Fruit fly (Drosophila melanogaster) whole organism, embryonic: ENCODE data around the gene JMJD5.

Source experiments
- Atf3 ChIP-seq: fragments of 200-800 bp; sonication (Bioruptor generic); optimal IDR thresholded peaks from 3 replicates; lab custom pipeline; 2016; ENCODE audit warnings: missing biosample characterization, missing genetic modification characterization
- CG10565 ChIP-seq: fragments of 200-800 bp; sonication (Bioruptor generic); optimal IDR thresholded peaks from 3 replicates; lab custom pipeline; 2016; ENCODE audit warnings: missing biosample characterization, mild to moderate bottlenecking, missing genetic modification characterization
- CG11085 ChIP-seq: fragments of 200-800 bp; sonication (Bioruptor generic); IDR thresholded peaks from 2 replicates; pipeline ENCODE4 v1.3.6; 2022; ENCODE audit warnings: missing biosample characterization, missing genetic modification characterization
- CG11695 ChIP-seq: fragments of 200-800 bp; sonication (Bioruptor generic); IDR thresholded peaks from 3 replicates; pipeline ENCODE4 v1.3.6; 2022; ENCODE audit warnings: missing biosample characterization, missing genetic modification characterization
- CG12104 ChIP-seq: fragments of 200-800 bp; sonication (Bioruptor generic); optimal IDR thresholded peaks from 3 replicates; lab custom pipeline; 2016; ENCODE audit warnings: missing biosample characterization, missing genetic modification characterization
- CG12299 ChIP-seq: fragments of 200-800 bp; sonication (Bioruptor generic); optimal IDR thresholded peaks from 2 replicates; lab custom pipeline; 2018; ENCODE audit warnings: missing biosample characterization, mild to moderate bottlenecking, missing genetic modification characterization
- CG1233 ChIP-seq: fragments of 200-800 bp; sonication (Bioruptor generic); optimal IDR thresholded peaks from 4 replicates; lab custom pipeline; 2018; ENCODE audit warnings: missing biosample characterization, mild to moderate bottlenecking, missing genetic modification characterization
- CG12659 ChIP-seq: fragments of 200-800 bp; sonication (Bioruptor generic); optimal IDR thresholded peaks from 3 replicates; lab custom pipeline; 2017; ENCODE audit warnings: mild to moderate bottlenecking, missing biosample characterization, missing genetic modification reagents, missing genetic modification characterization
- CG13775 ChIP-seq: fragments of 200-800 bp; sonication (Bioruptor generic); optimal IDR thresholded peaks from 3 replicates; lab custom pipeline; 2017; ENCODE audit warnings: missing biosample characterization, mild to moderate bottlenecking, missing genetic modification characterization
- CG15479 ChIP-seq: fragments of 200-800 bp; sonication (Bioruptor generic); optimal IDR thresholded peaks from 3 replicates; lab custom pipeline; 2019; ENCODE audit warnings: missing biosample characterization, mild to moderate bottlenecking, missing genetic modification characterization, moderate library complexity
- CG16779 ChIP-seq: fragments of 200-800 bp; sonication (Bioruptor generic); IDR thresholded peaks from 2 replicates; pipeline ENCODE4 v1.3.6; 2022; ENCODE audit warnings: missing biosample characterization, missing genetic modification characterization
- CG17359 ChIP-seq: fragments of 200-800 bp; sonication (Bioruptor generic); optimal IDR thresholded peaks from 3 replicates; lab custom pipeline; 2018; ENCODE audit warnings: missing biosample characterization, mild to moderate bottlenecking, missing genetic modification characterization, moderate library complexity
- CG2678 ChIP-seq: fragments of 200-800 bp; sonication (Bioruptor generic); optimal IDR thresholded peaks from 3 replicates; lab custom pipeline; 2019; ENCODE audit warnings: missing biosample characterization, mild to moderate bottlenecking, missing genetic modification characterization, moderate library complexity
- CG30403 ChIP-seq: fragments of 200-800 bp; sonication (Bioruptor generic); optimal IDR thresholded peaks from 3 replicates; lab custom pipeline; 2016; ENCODE audit warnings: missing biosample characterization, missing genetic modification characterization
- CG31365 ChIP-seq: fragments of 200-800 bp; sonication (Bioruptor generic); optimal IDR thresholded peaks from 2 replicates; lab custom pipeline; 2018; ENCODE audit warnings: missing biosample characterization, mild to moderate bottlenecking, missing genetic modification characterization
- CG3163 ChIP-seq: fragments of 200-800 bp; sonication (Bioruptor generic); optimal IDR thresholded peaks from 3 replicates; lab custom pipeline; 2016; ENCODE audit warnings: missing biosample characterization, missing genetic modification characterization
- CG3407 ChIP-seq: fragments of 200-800 bp; sonication (Bioruptor generic); optimal IDR thresholded peaks from 2 replicates; lab custom pipeline; 2018; ENCODE audit warnings: missing biosample characterization, mild to moderate bottlenecking, missing genetic modification characterization
- CG34422 ChIP-seq: fragments of 200-800 bp; sonication (Bioruptor generic); IDR thresholded peaks from 3 replicates; pipeline ENCODE4 v1.3.6; 2022; ENCODE audit warnings: missing biosample characterization, missing genetic modification characterization
- CG6254 ChIP-seq: fragments of 200-800 bp; sonication (Bioruptor generic); optimal IDR thresholded peaks from 3 replicates; lab custom pipeline; 2017; ENCODE audit warnings: mild to moderate bottlenecking, missing biosample characterization, missing genetic modification reagents, missing genetic modification characterization
- CG6654 ChIP-seq: fragments of 200-800 bp; sonication (Bioruptor generic); optimal IDR thresholded peaks from 2 replicates; lab custom pipeline; 2017; ENCODE audit warnings: missing biosample characterization, mild to moderate bottlenecking, missing genetic modification characterization
- CG7357 ChIP-seq: fragments of 200-800 bp; sonication (Bioruptor generic); IDR thresholded peaks from 3 replicates; pipeline ENCODE4 v1.3.6; 2022; ENCODE audit warnings: missing biosample characterization, missing genetic modification characterization
- CG7786 ChIP-seq: fragments of 200-800 bp; sonication (Bioruptor generic); optimal IDR thresholded peaks from 2 replicates; lab custom pipeline; 2016; ENCODE audit warnings: missing biosample characterization, missing genetic modification characterization
- CG8089 ChIP-seq: fragments of 200-800 bp; sonication (Bioruptor generic); optimal IDR thresholded peaks from 3 replicates; lab custom pipeline; 2016; ENCODE audit warnings: missing biosample characterization, missing genetic modification characterization
- CG8478 ChIP-seq: fragments of >200 bp; optimal IDR thresholded peaks from 2 replicates; lab custom pipeline; 2018
- Dp ChIP-seq: fragments of 200-800 bp; sonication (Bioruptor generic); optimal IDR thresholded peaks from 2 replicates; lab custom pipeline; 2018; ENCODE audit warnings: missing biosample characterization, mild to moderate bottlenecking, missing genetic modification characterization, moderate library complexity
- Fer1 ChIP-seq: fragments of 200-800 bp; sonication (Bioruptor generic); optimal IDR thresholded peaks from 2 replicates; lab custom pipeline; 2017; ENCODE audit warnings: missing biosample characterization, mild to moderate bottlenecking, missing genetic modification characterization
- Fer3 ChIP-seq: fragments of 200-800 bp; sonication (Bioruptor generic); optimal IDR thresholded peaks from 2 replicates; lab custom pipeline; 2018; ENCODE audit warnings: missing biosample characterization, mild to moderate bottlenecking, missing genetic modification characterization, moderate library complexity
- HmgZ ChIP-seq: fragments of 200-800 bp; sonication (Bioruptor generic); optimal IDR thresholded peaks from 2 replicates; lab custom pipeline; 2018; ENCODE audit warnings: missing biosample characterization, mild to moderate bottlenecking, missing genetic modification characterization
- Jarid2 ChIP-seq: fragments of 200-800 bp; sonication (Bioruptor generic); optimal IDR thresholded peaks from 3 replicates; lab custom pipeline; 2017; ENCODE audit warnings: mild to moderate bottlenecking, missing biosample characterization, missing genetic modification reagents, missing genetic modification characterization
- MESR4 ChIP-seq: fragments of 200-800 bp; sonication (Bioruptor generic); optimal IDR thresholded peaks from 2 replicates; lab custom pipeline; 2018; ENCODE audit warnings: missing biosample characterization, mild to moderate bottlenecking, missing genetic modification characterization, moderate library complexity
- Myb ChIP-seq: fragments of 200-800 bp; sonication (Bioruptor generic); optimal IDR thresholded peaks from 2 replicates; lab custom pipeline; 2016; ENCODE audit warnings: missing biosample characterization, missing genetic modification characterization
- NfI ChIP-seq: fragments of 200-800 bp; sonication (Bioruptor generic); optimal IDR thresholded peaks from 3 replicates; lab custom pipeline; 2018; ENCODE audit warnings: missing biosample characterization, mild to moderate bottlenecking, missing genetic modification characterization, moderate library complexity
- Oaz ChIP-seq: fragments of 200-800 bp; sonication (Bioruptor generic); IDR thresholded peaks from 2 replicates; pipeline ENCODE4 v1.3.6; 2022; ENCODE audit warnings: missing biosample characterization, missing genetic modification characterization
- Side ChIP-seq: fragments of 200-800 bp; sonication (Bioruptor generic); optimal IDR thresholded peaks from 2 replicates; lab custom pipeline; 2016; ENCODE audit warnings: missing biosample characterization, missing genetic modification characterization
- Sry-β ChIP-seq: fragments of 200-800 bp; sonication (Bioruptor generic); optimal IDR thresholded peaks from 2 replicates; lab custom pipeline; 2018; ENCODE audit warnings: missing biosample characterization, mild to moderate bottlenecking, missing genetic modification characterization, moderate library complexity
- Vsx1 ChIP-seq: fragments of 200-800 bp; sonication (Bioruptor generic); optimal IDR thresholded peaks from 2 replicates; lab custom pipeline; 2017; ENCODE audit warnings: missing biosample characterization, mild to moderate bottlenecking, missing genetic modification characterization, missing genetic modification reagents
- ap ChIP-seq: fragments of 200-800 bp; sonication (Bioruptor generic); IDR thresholded peaks from 2 replicates; pipeline ENCODE4 v1.3.6; 2022; ENCODE audit warnings: missing biosample characterization, missing genetic modification characterization
- bcd ChIP-seq: fragments of 200-800 bp; sonication (Bioruptor generic); optimal IDR thresholded peaks from 2 replicates; lab custom pipeline; 2017; ENCODE audit warnings: missing biosample characterization, mild to moderate bottlenecking, missing genetic modification characterization
- disco-r ChIP-seq: fragments of 200-800 bp; sonication (Bioruptor generic); optimal IDR thresholded peaks from 2 replicates; lab custom pipeline; 2016; ENCODE audit warnings: missing biosample characterization, missing genetic modification characterization
- fd64A ChIP-seq: fragments of 200-800 bp; sonication (Bioruptor generic); optimal IDR thresholded peaks from 3 replicates; lab custom pipeline; 2018; ENCODE audit warnings: missing biosample characterization, mild to moderate bottlenecking, missing genetic modification characterization
- fu2 ChIP-seq: fragments of 200-800 bp; sonication (Bioruptor generic); optimal IDR thresholded peaks from 2 replicates; lab custom pipeline; 2016; ENCODE audit warnings: missing biosample characterization, missing genetic modification characterization
- h ChIP-seq: fragments of >200 bp; optimal IDR thresholded peaks from 2 replicates; lab custom pipeline; 2017
- ham ChIP-seq: fragments of 200-800 bp; sonication (Bioruptor generic); IDR thresholded peaks from 2 replicates; pipeline ENCODE4 v1.3.6; 2022; ENCODE audit warnings: missing biosample characterization, missing genetic modification characterization
- ind ChIP-seq: fragments of 200-800 bp; sonication (Bioruptor generic); optimal IDR thresholded peaks from 3 replicates; lab custom pipeline; 2016; ENCODE audit warnings: missing biosample characterization, missing genetic modification characterization
- org-1 ChIP-seq: fragments of 200-800 bp; sonication (Bioruptor generic); optimal IDR thresholded peaks from 2 replicates; lab custom pipeline; 2017; ENCODE audit warnings: missing biosample characterization, missing genetic modification characterization
- sens ChIP-seq: fragments of 200-800 bp; sonication (Bioruptor generic); peaks from one replicate; lab custom pipeline; 2016; ENCODE audit warnings: missing biosample characterization, missing genetic modification characterization
- shn ChIP-seq: fragments of 200-800 bp; sonication (Bioruptor generic); optimal IDR thresholded peaks from 3 replicates; lab custom pipeline; 2016; ENCODE audit warnings: missing biosample characterization, missing genetic modification characterization
- stwl ChIP-seq: fragments of 200-800 bp; sonication (Bioruptor generic); optimal IDR thresholded peaks from 3 replicates; lab custom pipeline; 2018; ENCODE audit warnings: missing biosample characterization, mild to moderate bottlenecking, missing genetic modification characterization, moderate library complexity
- tna ChIP-seq: fragments of 200-800 bp; sonication (Bioruptor generic); IDR thresholded peaks from 2 replicates; pipeline ENCODE4 v1.3.6; 2022; ENCODE audit warnings: missing biosample characterization, missing genetic modification characterization; ENCODE audit not compliant: partially characterized antibody
- wek ChIP-seq: fragments of 200-800 bp; sonication (Bioruptor generic); optimal IDR thresholded peaks from 3 replicates; lab custom pipeline; 2018; ENCODE audit warnings: missing biosample characterization, mild to moderate bottlenecking, missing genetic modification characterization, moderate library complexity

Gene JMJD5

DNA sequence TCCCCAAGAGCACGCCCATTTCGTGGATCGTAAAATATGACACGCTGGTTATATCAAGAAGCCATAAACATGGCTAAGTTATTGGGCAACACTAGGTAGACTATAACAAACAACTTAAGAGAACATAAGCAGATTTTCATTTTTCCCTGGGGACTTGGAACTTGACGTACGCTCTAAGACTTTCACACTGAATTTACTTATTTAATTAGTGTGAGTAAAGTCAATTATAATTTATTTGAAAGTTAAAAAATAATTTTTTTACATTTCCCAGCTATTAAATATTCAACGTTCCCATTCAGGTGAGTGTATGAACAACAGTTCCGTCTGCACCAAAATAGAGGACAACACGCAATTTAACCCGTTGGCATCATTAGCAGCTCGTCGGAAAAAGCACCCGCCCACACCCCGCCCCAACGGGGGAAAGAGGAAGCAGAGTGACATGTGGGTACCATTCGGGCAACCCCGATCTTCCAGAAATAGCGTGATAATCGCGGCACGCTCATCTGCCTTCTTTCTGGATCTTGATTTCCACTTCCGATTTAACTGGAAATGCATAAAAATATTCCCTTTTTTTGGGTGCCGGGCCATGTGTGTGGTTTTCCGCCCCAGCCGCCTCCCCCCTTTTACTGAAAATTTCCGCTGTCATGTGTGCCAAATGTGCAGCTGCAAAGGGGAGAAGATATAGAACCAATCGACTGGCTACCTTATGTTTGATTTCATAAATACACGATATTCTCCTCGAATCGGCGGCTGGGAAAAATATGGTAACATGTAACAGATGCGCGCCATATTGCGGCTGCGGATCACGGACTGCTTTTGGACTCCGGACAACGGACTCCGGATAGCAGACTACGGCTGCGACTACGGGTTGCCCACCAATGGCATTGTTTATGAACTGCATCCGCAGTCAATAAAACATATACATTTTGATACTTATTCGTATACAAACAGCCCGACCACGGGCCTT, 25.6 kb downstream of the JMJD5 start (continued):
- TF ChIP-seq Oaz (GFP tag; lab: Robert Waterston, UW): no peak
- no peak for TF ChIP-seq CG12299 (tag; lab: Kevin White, UChicago)
- TF ChIP-seq wek (GFP tag; lab: Kevin White, UChicago): no peak
- TF ChIP-seq bcd (GFP tag; lab: Kevin White, UChicago): no peak
- TF ChIP-seq CG30403: no peak
- no peak for TF ChIP-seq Atf3
- TF ChIP-seq org-1 (GFP tag; lab: Kevin White, UChicago): no peak
- TF ChIP-seq CG8478 (lab: Kevin White, UChicago): no peak
- TF ChIP-seq NfI (GFP tag; lab: Kevin White, UChicago): peak; percentile 40
- no peak for TF ChIP-seq Sry-β (GFP tag; lab: Kevin White, UChicago)
- peak; percentile 34; the same call in 1 of the 3 replicates for TF ChIP-seq CG34422 (GFP tag; lab: Robert Waterston, UW)
- no peak for TF ChIP-seq Myb (GFP tag; lab: Kevin White, UChicago)
- no peak for TF ChIP-seq CG16779
- TF ChIP-seq MESR4 (GFP tag; lab: Kevin White, UChicago): no peak
- no peak for TF ChIP-seq CG6654
- TF ChIP-seq CG7357 (GFP tag; lab: Robert Waterston, UW): no peak
- no peak for TF ChIP-seq CG31365 (tag; lab: Kevin White, UChicago)
- no peak for TF ChIP-seq CG11085 (GFP tag; lab: Robert Waterston, UW)
- peak; percentile 57 for TF ChIP-seq CG2678 (tag; lab: Kevin White, UChicago)
- 0 out of 2 replicates have a peak, but pooled peaks have one; percentile 33 for TF ChIP-seq ap
- TF ChIP-seq Vsx1: peak; percentile 10
- no peak for TF ChIP-seq h (lab: Kevin White, UChicago)
- TF ChIP-seq CG12659 (GFP tag; lab: Kevin White, UChicago): peak; percentile 24
- no peak for TF ChIP-seq Fer1 (GFP tag; lab: Kevin White, UChicago)
- no peak for TF ChIP-seq ind (GFP tag; lab: Kevin White, UChicago)
- TF ChIP-seq CG6254 (GFP tag; lab: Kevin White, UChicago): no peak
- TF ChIP-seq ham (GFP tag; lab: Robert Waterston, UW): no peak
- TF ChIP-seq fd64A: no peak
- no peak for TF ChIP-seq HmgZ (tag; lab: Kevin White, UChicago)
- peak; percentile 64 for TF ChIP-seq CG17359 (tag; lab: Kevin White, UChicago)
- no peak for TF ChIP-seq CG15479 (GFP tag; lab: Kevin White, UChicago)
- TF ChIP-seq CG13775 (GFP tag; lab: Kevin White, UChicago): no peak
- TF ChIP-seq CG10565: no peak
- no peak for TF ChIP-seq disco-r (GFP tag; lab: Kevin White, UChicago)
- TF ChIP-seq Dp: no peak
- TF ChIP-seq sens: no peak
- no peak for TF ChIP-seq CG3163 (GFP tag; lab: Kevin White, UChicago)
- no peak for TF ChIP-seq Jarid2 (GFP tag; lab: Kevin White, UChicago)
- TF ChIP-seq CG12104 (GFP tag; lab: Kevin White, UChicago): no peak
- TF ChIP-seq shn (GFP tag; lab: Kevin White, UChicago): no peak
- TF ChIP-seq CG1233 (GFP tag; lab: Kevin White, UChicago): peak; percentile 20
- TF ChIP-seq CG3407: no peak
- peak; percentile 4 for TF ChIP-seq Fer3 (tag; lab: Kevin White, UChicago)
- no peak for TF ChIP-seq stwl (tag; lab: Kevin White, UChicago)
- TF ChIP-seq CG8089 (GFP tag; lab: Kevin White, UChicago): no peak
- no peak for TF ChIP-seq CG7786 (GFP tag; lab: Kevin White, UChicago)
- no peak for TF ChIP-seq tna
- no peak for TF ChIP-seq fu2 (GFP tag; lab: Kevin White, UChicago)
- peak; percentile 39; the same call in 1 of the 3 replicates for TF ChIP-seq CG11695 (GFP tag; lab: Robert Waterston, UW)
- no peak for TF ChIP-seq Side
